Worm (Caenorhabditis elegans) whole organism, L2 larva: ENCODE measurements around the gene pmp-2.

ENCODE experiments used
- C34F6.9 ChIP-seq: fragments of 150-350 bp; optimal IDR thresholded peaks from 2 replicates; lab custom pipeline; 2014; ENCODE audit warnings: missing biosample characterization, missing genetic modification characterization
- F13H6.1 ChIP-seq: sonication (generic microtip); optimal IDR thresholded peaks from 2 replicates; lab custom pipeline; 2016; ENCODE audit warnings: missing genetic modification characterization, missing compliant biosample characterization
- R02D3.7 ChIP-seq: fragments of 150-350 bp; optimal IDR thresholded peaks from 2 replicates; lab custom pipeline; 2014; ENCODE audit warnings: missing biosample characterization, missing genetic modification characterization
- ZK546.5 ChIP-seq: sonication (generic microtip); optimal IDR thresholded peaks from 2 replicates; lab custom pipeline; 2017; ENCODE audit warnings: missing biosample characterization, missing genetic modification characterization
- alr-1 ChIP-seq: fragments of 150-350 bp; optimal IDR thresholded peaks from 2 replicates; lab custom pipeline; 2014; ENCODE audit warnings: missing biosample characterization, missing genetic modification characterization
- ama-1 ChIP-seq: fragments of 150-350 bp; optimal IDR thresholded peaks from 2 replicates; lab custom pipeline; 2018; ENCODE audit warnings: inconsistent platforms
- blmp-1 ChIP-seq: sonication (generic microtip); optimal IDR thresholded peaks from 2 replicates; lab custom pipeline; 2017; ENCODE audit warnings: missing genetic modification characterization, mild to moderate bottlenecking, missing compliant biosample characterization, antibody characterized with exemption, moderate library complexity; ENCODE audit not compliant: insufficient read depth
- ceh-16 ChIP-seq: fragments of 150-350 bp; optimal IDR thresholded peaks from 2 replicates; lab custom pipeline; 2014; ENCODE audit warnings: missing biosample characterization, missing genetic modification characterization
- crh-2 ChIP-seq: sonication (generic microtip); optimal IDR thresholded peaks from 2 replicates; lab custom pipeline; 2017; ENCODE audit warnings: missing biosample characterization, missing genetic modification characterization
- dmd-4 ChIP-seq: sonication (generic microtip); optimal IDR thresholded peaks from 2 replicates; lab custom pipeline; 2017; ENCODE audit warnings: missing biosample characterization, missing genetic modification characterization
- egl-27 ChIP-seq: sonication (generic microtip); optimal IDR thresholded peaks from 3 replicates; lab custom pipeline; 2017; ENCODE audit warnings: missing biosample characterization, missing genetic modification reagents, missing genetic modification characterization
- elt-1 ChIP-seq: fragments of 150-350 bp; optimal IDR thresholded peaks from 2 replicates; lab custom pipeline; 2014; ENCODE audit warnings: missing biosample characterization, missing genetic modification characterization
- elt-3 ChIP-seq: sonication (generic microtip); optimal IDR thresholded peaks from 2 replicates; lab custom pipeline; 2017; ENCODE audit warnings: missing biosample characterization, missing genetic modification characterization
- fos-1 ChIP-seq: fragments of 150-350 bp; optimal IDR thresholded peaks from 2 replicates; lab custom pipeline; 2014; ENCODE audit warnings: missing biosample characterization, missing genetic modification characterization
- gmeb-1 ChIP-seq: fragments of 150-350 bp; optimal IDR thresholded peaks from 2 replicates; lab custom pipeline; 2014; ENCODE audit warnings: missing biosample characterization, missing genetic modification characterization
- lin-13 ChIP-seq: fragments of 150-350 bp; optimal IDR thresholded peaks from 2 replicates; lab custom pipeline; 2014; ENCODE audit warnings: missing biosample characterization, missing genetic modification reagents, missing genetic modification characterization
- lsy-2 ChIP-seq, 2 experiments: fragments of 150-350 bp in 1 of 2; sonication (generic microtip) in 1 of 2; optimal IDR thresholded peaks; 2 replicates each; lab custom pipeline; 2014 to 2017; ENCODE audit warnings: missing biosample characterization in 2 of 2, missing genetic modification characterization in 2 of 2
- mab-5 ChIP-seq: fragments of 150-350 bp; optimal IDR thresholded peaks from 2 replicates; lab custom pipeline; 2014; ENCODE audit warnings: missing biosample characterization, missing genetic modification characterization
- mbf-1 ChIP-seq: sonication (generic microtip); optimal IDR thresholded peaks from 2 replicates; lab custom pipeline; 2017; ENCODE audit warnings: missing biosample characterization, missing genetic modification characterization
- nhr-12 ChIP-seq: fragments of 150-350 bp; optimal IDR thresholded peaks from 2 replicates; lab custom pipeline; 2014; ENCODE audit warnings: missing biosample characterization, missing genetic modification characterization
- nhr-129 ChIP-seq: fragments of 150-350 bp; optimal IDR thresholded peaks from 2 replicates; lab custom pipeline; 2014; ENCODE audit warnings: missing biosample characterization, missing genetic modification characterization
- nhr-21 ChIP-seq: fragments of 150-350 bp; optimal IDR thresholded peaks from 2 replicates; lab custom pipeline; 2014; ENCODE audit warnings: missing biosample characterization, missing genetic modification characterization
- nhr-23 ChIP-seq: fragments of 150-350 bp; optimal IDR thresholded peaks from 2 replicates; lab custom pipeline; 2014; ENCODE audit warnings: missing biosample characterization, missing genetic modification reagents, missing genetic modification characterization
- nhr-25 ChIP-seq: fragments of 150-350 bp; sonication (generic microtip); optimal IDR thresholded peaks from 3 replicates; lab custom pipeline; 2014; ENCODE audit warnings: missing biosample characterization, missing genetic modification characterization
- nhr-77 ChIP-seq: fragments of 150-350 bp; optimal IDR thresholded peaks from 2 replicates; lab custom pipeline; 2014; ENCODE audit warnings: missing biosample characterization, missing genetic modification characterization
- peb-1 ChIP-seq: fragments of 150-350 bp; optimal IDR thresholded peaks from 2 replicates; lab custom pipeline; 2014; ENCODE audit warnings: missing biosample characterization, missing genetic modification characterization
- sem-4 ChIP-seq: fragments of 150-350 bp; optimal IDR thresholded peaks from 2 replicates; lab custom pipeline; 2014; ENCODE audit warnings: missing biosample characterization, missing genetic modification reagents, missing genetic modification characterization
- sma-3 ChIP-seq: sonication (generic microtip); optimal IDR thresholded peaks from 2 replicates; lab custom pipeline; 2016; ENCODE audit warnings: missing genetic modification reagents, missing genetic modification characterization, missing compliant biosample characterization
- sma-9 ChIP-seq, 2 experiments: fragments of 150-350 bp in 1 of 2; sonication (generic microtip) in 1 of 2; optimal IDR thresholded peaks; 2 replicates each; lab custom pipeline; 2014 to 2016; ENCODE audit warnings: missing genetic modification characterization in 2 of 2, mild to moderate bottlenecking in 1 of 2, missing biosample characterization in 1 of 2, missing compliant biosample characterization in 1 of 2, missing genetic modification reagents in 1 of 2, moderate library complexity in 1 of 2
- snpc-4 ChIP-seq: fragments of 150-350 bp; optimal IDR thresholded peaks from 2 replicates; lab custom pipeline; 2014; ENCODE audit warnings: missing biosample characterization, missing genetic modification characterization
- unc-39 ChIP-seq: fragments of 150-350 bp; optimal IDR thresholded peaks from 2 replicates; lab custom pipeline; 2014; ENCODE audit warnings: missing biosample characterization, missing genetic modification characterization
- unc-55 ChIP-seq: fragments of 150-350 bp; sonication (generic microtip); optimal IDR thresholded peaks from 3 replicates; lab custom pipeline; 2014; ENCODE audit warnings: missing biosample characterization, missing genetic modification reagents, missing genetic modification characterization
- unc-62 ChIP-seq: fragments of 150-350 bp; optimal IDR thresholded peaks from 2 replicates; lab custom pipeline; 2014; ENCODE audit warnings: missing biosample characterization, missing genetic modification reagents, missing genetic modification characterization
- zag-1 ChIP-seq: fragments of 150-350 bp; optimal IDR thresholded peaks from 2 replicates; lab custom pipeline; 2014; ENCODE audit warnings: missing biosample characterization, missing genetic modification characterization
- ztf-1 ChIP-seq: fragments of 200-800 bp; sonication (Bioruptor generic); conservative IDR thresholded peaks from 2 replicates; pipeline ENCODE4 v1.3.6; 2022; ENCODE audit warnings: missing genetic modification characterization, missing compliant biosample characterization
- ztf-11 ChIP-seq: sonication (generic microtip); optimal IDR thresholded peaks from 2 replicates; lab custom pipeline; 2017; ENCODE audit warnings: missing biosample characterization, missing genetic modification characterization

pmp-2 gene

DNA sequence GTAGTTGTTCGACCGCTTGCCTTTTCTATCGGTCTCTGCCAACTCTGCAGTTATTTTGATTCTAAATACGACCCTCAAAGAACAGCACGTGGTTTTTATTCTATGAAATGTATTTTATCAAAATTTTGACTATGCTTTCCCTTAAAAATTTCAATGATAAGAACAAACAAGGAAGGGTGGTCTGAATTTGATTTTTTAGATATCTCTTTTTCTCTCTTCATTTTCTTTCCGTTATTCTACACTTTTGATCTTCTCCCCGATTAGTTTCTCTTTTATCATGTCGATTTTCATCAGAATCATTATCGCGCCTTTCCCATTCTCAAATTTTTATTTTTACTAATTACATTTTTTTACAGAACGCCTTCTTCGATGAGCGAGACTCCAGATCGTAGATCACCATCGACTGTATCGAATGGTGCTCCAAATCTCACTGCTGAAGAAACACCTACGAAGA, 42.6 kb downstream of the pmp-2 start:
- TF ChIP-seq fos-1 (tag; lab: Kevin White, UChicago) (peak; percentile 29), gmeb-1 (tag; lab: Kevin White, UChicago) (peak; percentile 18), unc-62 (no peak), nhr-21 (no peak), nhr-25 (tag; lab: Kevin White, UChicago) (peak; percentile 3), nhr-23 (tag; lab: Kevin White, UChicago) (no peak), peb-1 (tag; lab: Kevin White, UChicago) (no peak), ZK546.5 (no peak), lin-13 (GFP tag; lab: Kevin White, UChicago) (no peak), sma-9 (GFP tag; optimal IDR thresholded peaks at IDR 0.05; lab: Kevin White, UChicago) (no peak), sma-9 (tag; optimal IDR thresholded peaks at IDR 0.05; lab: Kevin White, UChicago) (no peak), sem-4 (tag; lab: Kevin White, UChicago) (no peak), dmd-4 (no peak), elt-3 (no peak), ztf-11 (tag; lab: Kevin White, UChicago) (no peak), lsy-2 (tag; optimal IDR thresholded peaks at IDR 0.05; lab: Kevin White, UChicago) (peak in 1 of 2 experiments; percentile 18), C34F6.9 (tag; lab: Kevin White, UChicago) (peak; percentile 6), ama-1 (lab: Kevin White, UChicago) (no peak), nhr-12 (no peak), egl-27 (peak; percentile 74), zag-1 (tag; lab: Kevin White, UChicago) (no peak), sma-3 (GFP tag; lab: Kevin White, UChicago) (no peak), ceh-16 (tag; lab: Kevin White, UChicago) (no peak), blmp-1 (tag; lab: Kevin White, UChicago) (peak; percentile 42)

DNA sequence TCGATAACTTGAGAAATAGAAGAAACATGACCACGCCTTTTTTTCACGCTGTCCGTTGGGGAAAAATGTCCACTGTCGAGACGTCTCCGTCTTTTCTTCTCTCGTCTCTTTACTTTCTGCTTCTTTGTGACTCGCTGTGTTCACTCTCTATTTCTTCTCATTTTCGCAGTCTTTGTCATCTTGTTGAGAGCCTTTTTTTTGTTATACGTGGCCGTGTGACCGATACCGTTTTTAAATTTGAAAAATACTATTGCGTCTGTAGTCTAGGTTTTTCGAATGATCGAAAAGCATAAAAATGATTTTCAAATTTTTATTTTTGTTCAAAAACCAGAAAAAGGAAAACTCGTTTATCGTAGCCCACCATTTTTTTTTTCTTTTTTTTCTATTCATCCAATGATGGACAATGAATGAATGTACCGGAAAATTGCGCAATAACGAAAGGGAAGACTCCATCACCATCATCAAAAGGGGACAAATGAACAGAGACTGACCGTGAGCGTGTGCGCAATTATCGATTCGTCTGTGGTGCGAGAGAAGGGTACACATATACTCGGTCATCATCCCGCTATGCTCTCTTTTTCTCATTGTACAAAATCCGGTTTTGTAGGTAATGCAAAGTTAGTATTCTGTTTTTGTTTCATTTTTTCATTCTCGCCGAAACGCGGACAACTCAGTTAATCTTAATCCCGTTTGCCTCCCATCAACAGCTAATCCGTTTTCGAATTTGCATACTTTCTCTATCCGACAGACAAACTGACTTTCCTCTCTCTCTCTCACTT, 43.2 kb downstream of the pmp-2 start:
- TF ChIP-seq unc-55 (GFP tag; lab: Kevin White, UChicago), result peak; percentile 38
- TF ChIP-seq lsy-2 (tag; optimal IDR thresholded peaks at IDR 0.05; lab: Kevin White, UChicago), result peak in 1 of 2 experiments; percentile 31
- TF ChIP-seq egl-27, result peak; percentile 47
- TF ChIP-seq C34F6.9 (tag; lab: Kevin White, UChicago), result peak; percentile 30
- TF ChIP-seq dmd-4, result no peak
- TF ChIP-seq crh-2 (tag; lab: Kevin White, UChicago), result peak; percentile 20
- peak; percentile 24 for TF ChIP-seq nhr-129 (tag; lab: Kevin White, UChicago)
- no peak for TF ChIP-seq snpc-4 (tag; lab: Kevin White, UChicago)
- no peak for TF ChIP-seq mbf-1 (tag; lab: Kevin White, UChicago)
- no peak for TF ChIP-seq nhr-77 (tag; lab: Kevin White, UChicago)
- no peak for TF ChIP-seq unc-39 (tag; lab: Kevin White, UChicago)
- no peak for TF ChIP-seq unc-62
- TF ChIP-seq sma-9 (GFP tag; optimal IDR thresholded peaks at IDR 0.05; lab: Kevin White, UChicago), result peak; percentile 5
- no peak for TF ChIP-seq sma-9 (tag; optimal IDR thresholded peaks at IDR 0.05; lab: Kevin White, UChicago)
- TF ChIP-seq mab-5 (tag; lab: Kevin White, UChicago), result no peak

DNA sequence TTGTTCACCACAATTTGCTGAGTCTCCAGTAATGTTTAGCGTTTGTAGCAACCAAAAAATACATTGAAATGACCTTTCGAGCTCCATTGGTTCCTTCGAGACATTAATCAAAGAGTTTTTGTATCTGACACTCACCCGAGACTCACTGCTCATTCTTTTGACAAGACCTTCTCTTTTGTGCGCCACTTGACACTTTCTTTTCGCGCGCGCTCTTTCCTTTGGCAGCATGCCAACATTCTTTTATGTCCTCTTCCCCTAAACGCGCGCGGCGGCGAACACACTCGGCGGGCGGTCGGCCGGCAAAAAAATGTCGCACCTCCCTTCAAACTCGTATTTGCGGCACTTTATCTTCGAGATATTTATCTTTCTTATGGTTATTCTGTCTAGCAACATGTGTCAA, 43.9 kb downstream of the pmp-2 start:
- no peak for TF ChIP-seq mbf-1 (tag; lab: Kevin White, UChicago)
- TF ChIP-seq mab-5 (tag; lab: Kevin White, UChicago), result peak; percentile 9
- TF ChIP-seq unc-55 (GFP tag; lab: Kevin White, UChicago), result no peak
- peak; percentile 6 for TF ChIP-seq nhr-25 (tag; lab: Kevin White, UChicago)
- TF ChIP-seq R02D3.7 (tag; lab: Kevin White, UChicago), result no peak
- TF ChIP-seq fos-1 (tag; lab: Kevin White, UChicago), result no peak
- TF ChIP-seq egl-27, result peak; percentile 39
- no peak for TF ChIP-seq peb-1 (tag; lab: Kevin White, UChicago)
- no peak for TF ChIP-seq nhr-129 (tag; lab: Kevin White, UChicago)
- TF ChIP-seq sma-9 (GFP tag; optimal IDR thresholded peaks at IDR 0.05; lab: Kevin White, UChicago), result peak; percentile 47
- no peak for TF ChIP-seq sma-9 (tag; optimal IDR thresholded peaks at IDR 0.05; lab: Kevin White, UChicago)
- TF ChIP-seq F13H6.1 (tag; lab: Kevin White, UChicago), result peak; percentile 54
- TF ChIP-seq sem-4 (tag; lab: Kevin White, UChicago), result no peak
- TF ChIP-seq sma-3 (GFP tag; lab: Kevin White, UChicago), result peak; percentile 8
- TF ChIP-seq ztf-1, result no peak
- no peak for TF ChIP-seq gmeb-1 (tag; lab: Kevin White, UChicago)
- TF ChIP-seq snpc-4 (tag; lab: Kevin White, UChicago), result no peak
- TF ChIP-seq nhr-77 (tag; lab: Kevin White, UChicago), result no peak
- TF ChIP-seq nhr-12, result no peak
- no peak for TF ChIP-seq alr-1 (tag; lab: Kevin White, UChicago)
- TF ChIP-seq elt-1 (tag; lab: Kevin White, UChicago), result no peak
